Worm (Caenorhabditis elegans) whole organism, young adult: ENCODE data around the gene B0336.12.
A peak's percentile ranks its signal among the peaks of the same experiment; 100 is the strongest.

Experiments used
- B0035.1 ChIP-seq: sonication (generic microtip); optimal IDR thresholded peaks from 2 replicates; lab custom pipeline; 2016; ENCODE audit warnings: missing genetic modification characterization, mild to moderate bottlenecking, missing compliant biosample characterization, missing genotype, missing genetic modification reagents
- B0336.3 ChIP-seq: fragments of 200-800 bp; sonication (Bioruptor generic); IDR thresholded peaks from 2 replicates; pipeline ENCODE4 v1.3.6; 2022; ENCODE audit warnings: missing genetic modification characterization, missing compliant biosample characterization
- D2030.7 ChIP-seq: fragments of 200-800 bp; sonication (Bioruptor generic); IDR thresholded peaks from 2 replicates; pipeline ENCODE4 v1.3.6; 2022; ENCODE audit warnings: missing genetic modification reagents, missing genetic modification characterization, missing compliant biosample characterization
- F10E7.11 ChIP-seq: sonication (generic microtip); optimal IDR thresholded peaks from 2 replicates; lab custom pipeline; 2017; ENCODE audit warnings: mild to moderate bottlenecking, missing genetic modification characterization, moderate library complexity, missing compliant biosample characterization
- F22D6.2 ChIP-seq: sonication (generic microtip); optimal IDR thresholded peaks from 2 replicates; lab custom pipeline; 2016; ENCODE audit warnings: mild to moderate bottlenecking, missing genetic modification characterization, missing compliant biosample characterization
- F23B12.7 ChIP-seq: sonication (generic microtip); optimal IDR thresholded peaks from 2 replicates; lab custom pipeline; 2017; ENCODE audit warnings: missing genetic modification characterization, mild to moderate bottlenecking, missing compliant biosample characterization, antibody characterized with exemption, moderate library complexity; ENCODE audit not compliant: insufficient read depth
- F37B4.10 ChIP-seq: fragments of 200-800 bp; sonication (Bioruptor generic); IDR thresholded peaks from 2 replicates; pipeline ENCODE4 v1.3.6; 2022; ENCODE audit warnings: missing genetic modification characterization, missing compliant biosample characterization
- F55B11.4 ChIP-seq: sonication (generic microtip); optimal IDR thresholded peaks from 2 replicates; lab custom pipeline; 2016; ENCODE audit warnings: missing compliant biosample characterization, missing genetic modification characterization, borderline replicate concordance; ENCODE audit not compliant: insufficient read depth
- K11D2.4 ChIP-seq: fragments of 200-800 bp; sonication (Bioruptor generic); IDR thresholded peaks from 2 replicates; pipeline ENCODE4 v1.3.6; 2022; ENCODE audit warnings: missing genetic modification reagents, missing genetic modification characterization, missing compliant biosample characterization
- K12H6.12 ChIP-seq: fragments of 200-800 bp; sonication (Bioruptor generic); optimal IDR thresholded peaks from 2 replicates; lab custom pipeline; 2018; ENCODE audit warnings: mild to moderate bottlenecking, missing genetic modification characterization, missing compliant biosample characterization
- Y53G8AR.9 ChIP-seq: fragments of 200-800 bp; sonication (Bioruptor generic); conservative IDR thresholded peaks from 2 replicates; pipeline ENCODE4 v1.3.6; 2022; ENCODE audit warnings: missing genetic modification reagents, missing genetic modification characterization, missing compliant biosample characterization
- Y67H2A.10 ChIP-seq: fragments of 200-800 bp; sonication (Bioruptor generic); conservative IDR thresholded peaks from 2 replicates; pipeline ENCODE4 v1.3.6; 2022; ENCODE audit warnings: missing genetic modification reagents, missing genetic modification characterization, missing compliant biosample characterization
- Y79H2A.3 ChIP-seq: fragments of 200-800 bp; sonication (Bioruptor generic); conservative IDR thresholded peaks from 2 replicates; pipeline ENCODE4 v1.3.6; 2022; ENCODE audit warnings: missing genetic modification reagents, missing genetic modification characterization, missing compliant biosample characterization
- ZK185.1 ChIP-seq: sonication (generic microtip); optimal IDR thresholded peaks from 2 replicates; lab custom pipeline; 2016; ENCODE audit warnings: mild to moderate bottlenecking, missing genetic modification characterization, missing compliant biosample characterization; ENCODE audit not compliant: poor library complexity, severe bottlenecking
- akir-1 ChIP-seq: fragments of 200-800 bp; sonication (Bioruptor generic); optimal IDR thresholded peaks from 2 replicates; lab custom pipeline; 2018; ENCODE audit warnings: mild to moderate bottlenecking, missing genetic modification characterization, moderate library complexity, missing compliant biosample characterization
- ama-1 ChIP-seq, 3 experiments: fragments of 150-350 bp in 1 of 3; sonication (generic microtip) in 2 of 3; optimal IDR thresholded peaks; 2 replicates each; lab custom pipeline; 2014 to 2018; ENCODE audit warnings: missing biosample characterization in 2 of 3, missing genetic modification characterization in 2 of 3, missing genetic modification reagents in 2 of 3
- aptf-2 ChIP-seq: fragments of 200-800 bp; sonication (Bioruptor generic); conservative IDR thresholded peaks from 2 replicates; pipeline ENCODE4 v1.3.6; 2022; ENCODE audit warnings: missing genetic modification reagents, missing genetic modification characterization, missing compliant biosample characterization
- aptf-3 ChIP-seq: fragments of 200-800 bp; sonication (Bioruptor generic); IDR thresholded peaks from 2 replicates; pipeline ENCODE4 v1.3.6; 2022; ENCODE audit warnings: missing genetic modification characterization, missing compliant biosample characterization
- atf-7 ChIP-seq: sonication (generic microtip); optimal IDR thresholded peaks from 2 replicates; lab custom pipeline; 2017; ENCODE audit warnings: mild to moderate bottlenecking, missing genetic modification characterization, missing compliant biosample characterization
- athp-1 ChIP-seq: sonication (generic microtip); optimal IDR thresholded peaks from 2 replicates; lab custom pipeline; 2017; ENCODE audit warnings: mild to moderate bottlenecking, missing genetic modification characterization, missing compliant biosample characterization
- ccch-3 ChIP-seq: fragments of 200-800 bp; sonication (Bioruptor generic); optimal IDR thresholded peaks from 2 replicates; lab custom pipeline; 2018; ENCODE audit warnings: mild to moderate bottlenecking, missing genetic modification characterization, missing compliant biosample characterization
- ceh-100 ChIP-seq: fragments of 200-800 bp; sonication (Bioruptor generic); IDR thresholded peaks from 2 replicates; pipeline ENCODE4 v1.3.6; 2022; ENCODE audit warnings: missing genetic modification reagents, missing genetic modification characterization, missing compliant biosample characterization
- chd-7 ChIP-seq: sonication (generic microtip); optimal IDR thresholded peaks from 2 replicates; lab custom pipeline; 2016; ENCODE audit warnings: mild to moderate bottlenecking, missing genetic modification characterization, moderate library complexity, missing compliant biosample characterization
- dpff-1 ChIP-seq: sonication (generic microtip); optimal IDR thresholded peaks from 2 replicates; lab custom pipeline; 2017; ENCODE audit warnings: mild to moderate bottlenecking, missing genetic modification characterization, missing compliant biosample characterization
- dpl-1 ChIP-seq: fragments of 150-350 bp; optimal IDR thresholded peaks from 2 replicates; lab custom pipeline; 2014; ENCODE audit warnings: missing biosample characterization, missing genetic modification reagents, missing genetic modification characterization
- efl-1 ChIP-seq: fragments of 150-350 bp; optimal IDR thresholded peaks from 2 replicates; lab custom pipeline; 2014; ENCODE audit warnings: missing biosample characterization, missing genetic modification reagents, missing genetic modification characterization
- ekl-4 ChIP-seq: fragments of 200-800 bp; sonication (Bioruptor generic); IDR thresholded peaks from 2 replicates; pipeline ENCODE4 v1.3.6; 2022; ENCODE audit warnings: missing genetic modification reagents, missing genetic modification characterization, missing compliant biosample characterization
- hsf-1 ChIP-seq: fragments of 200-800 bp; sonication (Bioruptor generic); IDR thresholded peaks from 2 replicates; pipeline ENCODE4 v1.3.6; 2022; ENCODE audit warnings: missing genetic modification reagents, missing genetic modification characterization, missing compliant biosample characterization
- lag-1 ChIP-seq: fragments of 200-800 bp; sonication (Bioruptor generic); IDR thresholded peaks from 2 replicates; pipeline ENCODE4 v1.3.6; 2022; ENCODE audit warnings: missing genetic modification reagents, missing genetic modification characterization, missing compliant biosample characterization
- lin-26 ChIP-seq: fragments of 200-800 bp; sonication (Bioruptor generic); IDR thresholded peaks from 2 replicates; pipeline ENCODE4 v1.3.6; 2022; ENCODE audit warnings: missing genetic modification reagents, missing genetic modification characterization, missing compliant biosample characterization
- lin-54 ChIP-seq: fragments of 200-800 bp; sonication (Bioruptor generic); optimal IDR thresholded peaks from 2 replicates; lab custom pipeline; 2018; ENCODE audit warnings: mild to moderate bottlenecking, missing genetic modification characterization, missing compliant biosample characterization
- lsl-1 ChIP-seq: fragments of 200-800 bp; sonication (Bioruptor generic); optimal IDR thresholded peaks from 2 replicates; lab custom pipeline; 2018; ENCODE audit warnings: mild to moderate bottlenecking, missing genetic modification characterization, moderate library complexity, missing compliant biosample characterization
- madf-8 ChIP-seq: fragments of 200-800 bp; sonication (Bioruptor generic); conservative IDR thresholded peaks from 2 replicates; pipeline ENCODE4 v1.3.6; 2022; ENCODE audit warnings: missing genetic modification reagents, missing genetic modification characterization, missing compliant biosample characterization
- nfya-1 ChIP-seq: sonication (generic microtip); optimal IDR thresholded peaks from 2 replicates; lab custom pipeline; 2017; ENCODE audit warnings: antibody characterized with exemption, missing compliant biosample characterization, missing genetic modification characterization, borderline replicate concordance; ENCODE audit not compliant: insufficient read depth
- nhr-120 ChIP-seq: fragments of 200-800 bp; sonication (Bioruptor generic); IDR thresholded peaks from 2 replicates; pipeline ENCODE4 v1.3.6; 2022; ENCODE audit warnings: missing genetic modification characterization, missing compliant biosample characterization
- nhr-179 ChIP-seq: sonication (generic microtip); optimal IDR thresholded peaks from 2 replicates; lab custom pipeline; 2016; ENCODE audit warnings: mild to moderate bottlenecking, missing genetic modification characterization, missing compliant biosample characterization
- rcor-1 ChIP-seq: fragments of 200-800 bp; sonication (Bioruptor generic); IDR thresholded peaks from 2 replicates; pipeline ENCODE4 v1.3.6; 2022; ENCODE audit warnings: missing genetic modification reagents, missing genetic modification characterization, missing compliant biosample characterization
- snpc-1.1 ChIP-seq: sonication (generic microtip); optimal IDR thresholded peaks from 2 replicates; lab custom pipeline; 2017; ENCODE audit warnings: missing genetic modification characterization, mild to moderate bottlenecking, missing compliant biosample characterization, antibody characterized with exemption, moderate library complexity, missing genotype, missing genetic modification reagents; ENCODE audit not compliant: insufficient read depth
- snpc-1.3 ChIP-seq: sonication (generic microtip); optimal IDR thresholded peaks from 2 replicates; lab custom pipeline; 2017; ENCODE audit warnings: missing genetic modification characterization, mild to moderate bottlenecking, missing compliant biosample characterization, antibody characterized with exemption, moderate library complexity, missing genotype, missing genetic modification reagents; ENCODE audit not compliant: insufficient read depth
- snpc-3.4 ChIP-seq: sonication (generic microtip); optimal IDR thresholded peaks from 2 replicates; lab custom pipeline; 2017; ENCODE audit warnings: missing genetic modification characterization, mild to moderate bottlenecking, missing compliant biosample characterization, antibody characterized with exemption, moderate library complexity, missing genotype, missing genetic modification reagents
- snpc-4 ChIP-seq, 5 experiments: fragments of 150-350 bp in 1 of 5; sonication (generic microtip) in 4 of 5; optimal IDR thresholded peaks; 2 replicates each; lab custom pipeline; 2014 to 2018; ENCODE audit warnings: missing genetic modification characterization in 5 of 5, missing biosample characterization in 3 of 5, antibody characterized with exemption in 2 of 5, mild to moderate bottlenecking in 2 of 5, missing compliant biosample characterization in 2 of 5, missing genotype in 2 of 5, moderate library complexity in 2 of 5, missing genetic modification reagents in 1 of 5
- unc-62 ChIP-seq: fragments of 150-350 bp; optimal IDR thresholded peaks from 2 replicates; lab custom pipeline; 2014; ENCODE audit warnings: missing biosample characterization, missing genetic modification reagents, missing genetic modification characterization
- zfh-2 ChIP-seq: fragments of 200-800 bp; sonication (Bioruptor generic); conservative IDR thresholded peaks from 2 replicates; pipeline ENCODE4 v1.3.6; 2022; ENCODE audit warnings: missing genetic modification reagents, missing genetic modification characterization, missing compliant biosample characterization
- ztf-25 ChIP-seq: fragments of 200-800 bp; sonication (Bioruptor generic); IDR thresholded peaks from 2 replicates; pipeline ENCODE4 v1.3.6; 2022; ENCODE audit warnings: missing genetic modification reagents, missing genetic modification characterization, missing compliant biosample characterization
- ztf-26 ChIP-seq: sonication (generic microtip); optimal IDR thresholded peaks from 2 replicates; lab custom pipeline; 2017; ENCODE audit warnings: missing genetic modification characterization, missing compliant biosample characterization
- ztf-28 ChIP-seq: fragments of 200-800 bp; sonication (Bioruptor generic); IDR thresholded peaks from 2 replicates; pipeline ENCODE4 v1.3.6; 2022; ENCODE audit warnings: missing genetic modification reagents, missing genetic modification characterization, missing compliant biosample characterization
- ztf-3 ChIP-seq: fragments of 200-800 bp; sonication (Bioruptor generic); optimal IDR thresholded peaks from 2 replicates; lab custom pipeline; 2018; ENCODE audit warnings: mild to moderate bottlenecking, missing genetic modification characterization, missing compliant biosample characterization

Gene B0336.12

ce11 chrIII:5719832-5720194, 9.9 kb upstream of the B0336.12 start (continued):
- no peak for TF ChIP-seq ztf-26 (tag; lab: Kevin White, UChicago)
- no peak for TF ChIP-seq Y67H2A.10 (GFP tag; lab: Robert Waterston, UW)
- no peak for TF ChIP-seq aptf-3
- peak; percentile 68 for TF ChIP-seq lsl-1 (GFP tag; lab: Kevin White, UChicago)
- no peak for TF ChIP-seq K12H6.12
- TF ChIP-seq Y79H2A.3 (GFP tag; lab: Robert Waterston, UW), result no peak
- TF ChIP-seq B0035.1 (tag; lab: Kevin White, UChicago), result no peak
- TF ChIP-seq unc-62 (GFP tag; lab: Kevin White, UChicago), result no peak
- no peak for TF ChIP-seq B0336.3 (GFP tag; lab: Robert Waterston, UW)
- no peak for TF ChIP-seq nfya-1 (tag; lab: Kevin White, UChicago)
- TF ChIP-seq F22D6.2, result no peak
- no peak for TF ChIP-seq lin-26
- no peak for TF ChIP-seq lag-1 (GFP tag; lab: Robert Waterston, UW)
- TF ChIP-seq ZK185.1, result no peak
- peak; percentile 78 for TF ChIP-seq dpl-1 (GFP tag; lab: Kevin White, UChicago)
- TF ChIP-seq nhr-179 (tag; lab: Kevin White, UChicago), result no peak
- peak; percentile 49; the same call in 1 of the 2 replicates for TF ChIP-seq D2030.7 (GFP tag; lab: Robert Waterston, UW)
- TF ChIP-seq snpc-1.3 (tag; lab: Kevin White, UChicago), result peak; percentile 40
- TF ChIP-seq snpc-1.1 (tag; lab: Kevin White, UChicago), result no peak
- TF ChIP-seq ceh-100 (GFP tag; lab: Robert Waterston, UW), result no peak
- no peak for TF ChIP-seq ccch-3 (GFP tag; lab: Kevin White, UChicago)
- TF ChIP-seq akir-1 (GFP tag; lab: Kevin White, UChicago), result no peak
- TF ChIP-seq athp-1 (tag; lab: Kevin White, UChicago), result no peak
- peak; percentile 22 for TF ChIP-seq F23B12.7 (tag; lab: Kevin White, UChicago)
- no peak for TF ChIP-seq F10E7.11 (tag; lab: Kevin White, UChicago)
- TF ChIP-seq ekl-4 (GFP tag; lab: Robert Waterston, UW), result no peak
- no peak for TF ChIP-seq ama-1 (optimal IDR thresholded peaks at IDR 0.05; lab: Kevin White, UChicago)
- TF ChIP-seq ama-1 (GFP tag; optimal IDR thresholded peaks at IDR 0.05; lab: Kevin White, UChicago), result no peak
- no peak for TF ChIP-seq Y53G8AR.9 (GFP tag; lab: Robert Waterston, UW)
- no peak for TF ChIP-seq aptf-2 (GFP tag; lab: Robert Waterston, UW)
- no peak for TF ChIP-seq zfh-2 (GFP tag; lab: Robert Waterston, UW)
- peak; percentile 98 for TF ChIP-seq lin-54 (GFP tag; lab: Kevin White, UChicago)
- TF ChIP-seq snpc-3.4 (tag; lab: Kevin White, UChicago), result no peak
- TF ChIP-seq ztf-25, result no peak
- TF ChIP-seq F55B11.4, result no peak
- no peak for TF ChIP-seq atf-7
- TF ChIP-seq snpc-4 (GFP tag; optimal IDR thresholded peaks at IDR 0.05; lab: Kevin White, UChicago), result no peak
- TF ChIP-seq snpc-4 (tag; optimal IDR thresholded peaks at IDR 0.05; lab: Kevin White, UChicago), result no peak
- TF ChIP-seq F37B4.10 (GFP tag; lab: Robert Waterston, UW), result no peak
- no peak for TF ChIP-seq K11D2.4 (GFP tag; lab: Robert Waterston, UW)
- TF ChIP-seq ztf-28 (GFP tag; lab: Robert Waterston, UW), result no peak
- peak; percentile 48; the same call in 1 of the 2 replicates for TF ChIP-seq hsf-1
- no peak for TF ChIP-seq chd-7 (tag; lab: Kevin White, UChicago)
- no peak for TF ChIP-seq nhr-120 (GFP tag; lab: Robert Waterston, UW)
- no peak for TF ChIP-seq dpff-1 (tag; lab: Kevin White, UChicago)
- TF ChIP-seq efl-1 (GFP tag; lab: Kevin White, UChicago), result peak; percentile 78
- no peak for TF ChIP-seq ztf-3 (GFP tag; lab: Kevin White, UChicago)
- peak; percentile 42; the same call in 1 of the 2 replicates for TF ChIP-seq rcor-1 (GFP tag; lab: Robert Waterston, UW)
- TF ChIP-seq madf-8, result peak; percentile 69
